Worm (Caenorhabditis elegans) whole organism, late embryonic: ENCODE results near the gene F43G6.4.

Source experiments
- ama-1 ChIP-seq: fragments of 150-350 bp; optimal IDR thresholded peaks from 2 replicates; lab custom pipeline; 2014
- gmeb-2 ChIP-seq: sonication (generic microtip); optimal IDR thresholded peaks from 2 replicates; lab custom pipeline; 2016; ENCODE audit warnings: missing genetic modification characterization, inconsistent platforms, missing compliant biosample characterization
- hlh-30 ChIP-seq: sonication (generic microtip); optimal IDR thresholded peaks from 2 replicates; lab custom pipeline; 2017; ENCODE audit warnings: antibody characterized with exemption, missing genetic modification characterization, missing compliant biosample characterization; ENCODE audit not compliant: insufficient read depth
- mec-3 ChIP-seq: sonication (generic microtip); optimal IDR thresholded peaks from 2 replicates; lab custom pipeline; 2016; ENCODE audit warnings: borderline replicate concordance, missing genetic modification characterization, missing compliant biosample characterization
- pqm-1 ChIP-seq: sonication (generic microtip); optimal IDR thresholded peaks from 2 replicates; lab custom pipeline; 2016; ENCODE audit warnings: missing genetic modification characterization, missing compliant biosample characterization
- unc-42 ChIP-seq: sonication (generic microtip); optimal IDR thresholded peaks from 2 replicates; lab custom pipeline; 2016; ENCODE audit warnings: missing genotype, missing genetic modification characterization, missing compliant biosample characterization

DNA sequence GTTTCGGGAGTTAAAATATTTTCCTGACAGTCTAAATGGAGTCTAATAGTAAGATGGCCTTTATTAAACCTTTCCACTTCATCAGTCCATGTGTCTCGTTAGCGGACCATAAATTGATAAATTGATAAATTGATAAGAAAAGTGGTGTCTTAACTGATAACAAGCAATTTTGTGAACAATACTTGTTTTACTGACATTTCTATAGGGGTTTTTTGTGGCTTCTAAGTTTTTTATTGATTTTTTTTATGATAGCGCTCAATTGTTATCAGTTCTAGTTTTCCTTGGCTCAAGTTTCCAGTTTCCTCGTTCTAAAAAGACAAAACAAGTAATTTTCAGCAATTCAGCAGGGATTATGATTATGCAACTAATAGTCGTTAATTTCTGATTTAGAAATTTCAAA is 11.9 kb downstream of the F43G6.4 start, which contains the start of gene F43G6.17:
- TF ChIP-seq unc-42 (tag; lab: Kevin White, UChicago) (no peak), ama-1 (lab: Kevin White, UChicago) (no peak), gmeb-2 (no peak), pqm-1 (tag; lab: Kevin White, UChicago) (no peak), hlh-30 (tag; lab: Kevin White, UChicago) (no peak), mec-3 (tag; lab: Kevin White, UChicago) (no peak)
